Worm (Caenorhabditis elegans) whole organism, young adult: ENCODE results near the gene K11H12.6.

Source experiments
- F22D6.2 ChIP-seq: sonication (generic microtip); optimal IDR thresholded peaks from 2 replicates; lab custom pipeline; 2016; ENCODE audit warnings: mild to moderate bottlenecking, missing genetic modification characterization, missing compliant biosample characterization
- K11D2.4 ChIP-seq: fragments of 200-800 bp; sonication (Bioruptor generic); IDR thresholded peaks from 2 replicates; pipeline ENCODE4 v1.3.6; 2022; ENCODE audit warnings: missing genetic modification reagents, missing genetic modification characterization, missing compliant biosample characterization
- pha-4 ChIP-seq: fragments of 150-350 bp; sonication (generic microtip); optimal IDR thresholded peaks from 2 replicates; lab custom pipeline; 2014; ENCODE audit warnings: missing biosample characterization, missing genetic modification reagents, missing genetic modification characterization
- snpc-4 ChIP-seq, 5 experiments: fragments of 150-350 bp in 1 of 5; sonication (generic microtip) in 4 of 5; optimal IDR thresholded peaks; 2 replicates each; lab custom pipeline; 2014 to 2018; ENCODE audit warnings: missing genetic modification characterization in 5 of 5, missing biosample characterization in 3 of 5, antibody characterized with exemption in 2 of 5, mild to moderate bottlenecking in 2 of 5, missing compliant biosample characterization in 2 of 5, missing genotype in 2 of 5, moderate library complexity in 2 of 5, missing genetic modification reagents in 1 of 5
- ztf-18 ChIP-seq: sonication (generic microtip); optimal IDR thresholded peaks from 2 replicates; lab custom pipeline; 2016; ENCODE audit warnings: missing genotype, mild to moderate bottlenecking, missing genetic modification characterization, missing compliant biosample characterization

DNA sequence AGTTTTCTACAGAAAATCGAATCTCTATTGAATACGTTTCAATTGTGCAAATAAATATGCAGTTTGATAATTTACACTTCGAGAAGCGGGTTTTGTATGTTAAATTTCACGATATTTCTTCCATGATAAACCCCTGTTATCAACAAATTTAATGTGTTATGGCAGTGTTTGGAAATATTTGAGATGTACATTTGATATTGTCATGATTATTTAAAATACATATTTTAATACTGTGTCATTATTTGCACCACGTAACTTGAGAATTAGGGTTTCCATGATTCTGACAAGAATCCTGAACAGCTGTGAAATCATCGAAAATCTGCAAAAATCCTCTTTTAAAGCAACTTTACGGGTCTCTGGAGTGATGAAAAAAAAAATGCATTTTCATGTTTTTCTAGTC is 3.4 kb downstream of the K11H12.6 start, which contains the start of gene K11H12.11:
- TF ChIP-seq F22D6.2 (tag; lab: Kevin White, UChicago) = no peak
- no peak for TF ChIP-seq pha-4
- no peak for TF ChIP-seq K11D2.4 (GFP tag; lab: Robert Waterston, UW)
- TF ChIP-seq ztf-18 (tag; lab: Kevin White, UChicago) = no peak
- TF ChIP-seq snpc-4 (GFP tag; optimal IDR thresholded peaks at IDR 0.05; lab: Kevin White, UChicago) = no peak
- no peak for TF ChIP-seq snpc-4 (tag; optimal IDR thresholded peaks at IDR 0.05; lab: Kevin White, UChicago)
